Fruit fly (Drosophila melanogaster): Measurements from ENCODE around the gene Grip71.

The Grip71 gene

dm6 chr2L:18676948-18677820 lies 31.5 kb upstream of the Grip71 start, which contains the start of the genes Mst36Fa and CG31751 (continued):
- TF ChIP-seq Rx (GFP tag; IDR thresholded peaks at IDR 0.05) (no peak), CG13287 (GFP tag; IDR thresholded peaks at IDR 0.05; ENCODE audit: partially characterized antibody) (peak; percentile 22; the same call in 1 of the 2 replicates), phol (tag; optimal IDR thresholded peaks at IDR 0.05) (peak; percentile 9), CG4360 (GFP tag; IDR thresholded peaks at IDR 0.05) (peak; percentile 59), slou (GFP tag; optimal IDR thresholded peaks at IDR 0.05) (peak; percentile 39), ewg (GFP tag; optimal IDR thresholded peaks at IDR 0.05) (peak; percentile 64), C15 (GFP tag; IDR thresholded peaks at IDR 0.05) (no peak), Myb (GFP tag; optimal IDR thresholded peaks at IDR 0.05) (peak; percentile 76), CG13894 (tag; optimal IDR thresholded peaks at IDR 0.05) (peak; percentile 68), kah (GFP tag; optimal IDR thresholded peaks at IDR 0.05) (peak; percentile 63), dysf (GFP tag; IDR thresholded peaks at IDR 0.05) (peak; percentile 56; the same call in 1 of the 3 replicates), HHEX (GFP tag; optimal IDR thresholded peaks at IDR 0.05) (peak; percentile 92), Mad (GFP tag; optimal IDR thresholded peaks at IDR 0.05) (peak; percentile 68), sc (optimal IDR thresholded peaks at IDR 0.05) (no peak), sc (GFP tag; optimal IDR thresholded peaks at IDR 0.05) (peak; percentile 76), grn (GFP tag; optimal IDR thresholded peaks at IDR 0.05) (peak; percentile 86), CG31441 (GFP tag; IDR thresholded peaks at IDR 0.05) (no peak; the same call in 1 of the 2 replicates), CG30020 (tag; optimal IDR thresholded peaks at IDR 0.05) (peak; percentile 8), exex (tag; optimal IDR thresholded peaks at IDR 0.05) (peak; percentile 78), CG18262 (tag; optimal IDR thresholded peaks at IDR 0.05) (peak; percentile 57), NK7.1 (GFP tag; optimal IDR thresholded peaks at IDR 0.05) (peak; percentile 81), CG15011 (GFP tag; optimal IDR thresholded peaks at IDR 0.05) (peak; percentile 79), sqz (GFP tag; optimal IDR thresholded peaks at IDR 0.05) (no peak), Hmr (GFP tag; optimal IDR thresholded peaks at IDR 0.05) (peak; percentile 95), CG4707 (GFP tag; optimal IDR thresholded peaks at IDR 0.05) (peak; percentile 77), CG8281 (tag; optimal IDR thresholded peaks at IDR 0.05) (peak; percentile 64), bbx (GFP tag; IDR thresholded peaks at IDR 0.05; ENCODE audit: partially characterized antibody) (no peak), chinmo (GFP tag; IDR thresholded peaks at IDR 0.05; ENCODE audit: partially characterized antibody) (peak; percentile 80; the same call in 2 of the 4 replicates), ttk (GFP tag; IDR thresholded peaks at IDR 0.05) (no peak), CG14667 (GFP tag; IDR thresholded peaks at IDR 0.05) (no peak), dm (GFP tag; optimal IDR thresholded peaks at IDR 0.05) (peak; percentile 47), pita (GFP tag; optimal IDR thresholded peaks at IDR 0.05) (no peak), shn (GFP tag; optimal IDR thresholded peaks at IDR 0.05) (peak; percentile 69), org-1 (GFP tag; optimal IDR thresholded peaks at IDR 0.05) (peak; percentile 88), crc (GFP tag; optimal IDR thresholded peaks at IDR 0.05) (peak; percentile 78), gce (GFP tag; IDR thresholded peaks at IDR 0.05) (peak; percentile 44; the same call in 1 of the 3 replicates), CG8359 (GFP tag; optimal IDR thresholded peaks at IDR 0.05; ENCODE audit: borderline replicate concordance) (peak; percentile 41), ash1 (GFP tag; optimal IDR thresholded peaks at IDR 0.05) (peak; percentile 88), CG2712 (tag; optimal IDR thresholded peaks at IDR 0.05) (peak; percentile 45), yki (optimal IDR thresholded peaks at IDR 0.05) (no peak), Pdp1 (GFP tag; optimal IDR thresholded peaks at IDR 0.05) (peak in 1 of 2 experiments; percentile 67), CG9727 (GFP tag; optimal IDR thresholded peaks at IDR 0.05) (peak; percentile 77), CG7745 (tag; optimal IDR thresholded peaks at IDR 0.05) (peak; percentile 54), scrt (GFP tag; optimal IDR thresholded peaks at IDR 0.05) (peak; percentile 71), wdn (GFP tag; IDR thresholded peaks at IDR 0.05) (no peak), Drgx (GFP tag; IDR thresholded peaks at IDR 0.05) (no peak), wek (GFP tag; optimal IDR thresholded peaks at IDR 0.05) (peak; percentile 88), HLH3B (GFP tag; IDR thresholded peaks at IDR 0.05) (peak; percentile 71; the same call in 1 of the 2 replicates)
